Fruit fly (Drosophila melanogaster): Measurements from ENCODE around the gene CG32313.

CG32313 gene

DNA sequence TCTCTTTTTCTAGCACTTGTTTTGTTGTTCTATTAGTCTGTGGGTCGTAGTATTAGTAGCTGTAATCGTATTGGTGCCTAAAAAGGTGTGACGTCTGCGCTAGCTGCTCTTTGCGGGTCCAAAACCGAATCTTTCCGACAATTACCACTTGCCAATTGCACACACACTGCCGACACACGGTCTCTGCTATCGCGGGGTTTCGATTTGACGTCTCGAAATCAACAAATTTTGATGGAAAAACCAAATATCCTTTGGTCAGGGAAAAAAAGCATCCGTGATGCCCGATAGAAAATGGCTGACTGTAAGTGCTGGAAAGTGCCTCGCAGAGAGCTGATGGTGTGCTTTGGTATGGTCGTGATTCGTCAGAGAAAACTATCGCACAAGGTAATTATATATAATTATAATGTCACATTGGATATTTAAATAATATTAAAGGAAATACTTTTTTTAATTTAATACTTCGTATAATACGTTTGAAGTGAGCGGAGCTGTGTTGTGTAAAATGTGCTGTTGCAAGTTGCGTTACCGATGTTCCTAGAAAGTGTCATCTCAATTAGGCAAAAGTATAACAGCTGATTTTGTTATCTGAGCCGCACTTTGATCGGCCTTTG, 12.7 kb upstream of the CG32313 start, which contains the start of the genes Pex10 and CG12099:
Gene Pex10 (plus strand): TSS at position 51 of the 611 bp plus-strand sequence.
Gene CG12099 (minus strand): TSS at position 307 of the 611 bp plus-strand sequence.
- no peak for TF ChIP-seq psq (optimal IDR thresholded peaks at IDR 0.05)
- no peak for TF ChIP-seq usp (GFP tag; optimal IDR thresholded peaks at IDR 0.05)
- TF ChIP-seq Dll (optimal IDR thresholded peaks at IDR 0.05), result no peak
- no peak for TF ChIP-seq EcR (GFP tag; optimal IDR thresholded peaks at IDR 0.05)
- no peak for TF ChIP-seq pan (optimal IDR thresholded peaks at IDR 0.05)
- no peak for TF ChIP-seq CG8478 (optimal IDR thresholded peaks at IDR 0.05)

DNA sequence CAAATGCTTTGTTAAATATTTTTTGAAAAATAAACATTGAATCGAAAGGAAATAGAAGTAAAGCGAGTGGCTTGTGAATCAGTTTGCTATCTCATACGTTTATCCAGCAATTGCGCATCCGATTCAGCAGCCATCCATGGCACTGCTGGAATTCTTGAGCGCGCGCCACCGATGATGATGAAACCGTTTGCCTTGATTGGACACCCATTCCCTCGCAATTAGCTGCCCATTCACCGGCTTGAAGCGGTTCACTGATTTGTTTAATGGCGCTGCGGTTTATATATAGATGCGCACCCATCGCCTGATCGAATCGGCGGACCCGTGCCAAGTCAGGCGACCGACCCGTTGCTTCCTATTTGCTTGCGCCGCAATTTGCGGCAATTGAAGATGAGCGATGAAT, 7.7 kb upstream of the CG32313 start, which contains the start of gene Pcyt2:
Gene Pcyt2 (plus strand): TSS at position 301 of the 400 bp plus-strand sequence.
- TF ChIP-seq EcR (GFP tag; optimal IDR thresholded peaks at IDR 0.05) (no peak), psq (optimal IDR thresholded peaks at IDR 0.05) (no peak), Dll (optimal IDR thresholded peaks at IDR 0.05) (no peak), usp (GFP tag; optimal IDR thresholded peaks at IDR 0.05) (no peak), CG8478 (optimal IDR thresholded peaks at IDR 0.05) (no peak), pan (optimal IDR thresholded peaks at IDR 0.05) (no peak)

DNA sequence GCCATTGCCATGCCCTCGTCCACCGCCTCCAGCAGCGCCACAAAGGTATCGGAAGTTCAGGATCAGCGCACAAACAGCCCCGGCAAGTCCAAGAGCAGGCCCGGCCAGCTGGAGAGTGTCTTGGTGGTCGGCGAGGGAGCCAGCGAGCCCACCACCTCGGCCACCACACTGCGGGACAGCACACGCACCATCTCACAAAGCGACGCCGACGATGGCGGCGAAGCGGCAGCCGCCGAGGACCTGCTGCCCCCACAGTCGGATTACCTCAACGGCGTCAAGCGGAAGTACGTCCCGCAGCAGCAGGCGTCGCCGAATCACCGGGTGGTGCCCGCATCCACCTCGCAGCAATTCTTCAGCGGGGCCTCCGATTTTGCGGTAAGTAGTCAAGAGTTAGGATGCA, 5.4 kb upstream of the CG32313 start:
- TF ChIP-seq psq (optimal IDR thresholded peaks at IDR 0.05), result no peak
- TF ChIP-seq usp (GFP tag; optimal IDR thresholded peaks at IDR 0.05), result no peak
- no peak for TF ChIP-seq pan (optimal IDR thresholded peaks at IDR 0.05)
- TF ChIP-seq CG8478 (optimal IDR thresholded peaks at IDR 0.05), result no peak
- no peak for TF ChIP-seq EcR (GFP tag; optimal IDR thresholded peaks at IDR 0.05)
- no peak for TF ChIP-seq Dll (optimal IDR thresholded peaks at IDR 0.05)

DNA sequence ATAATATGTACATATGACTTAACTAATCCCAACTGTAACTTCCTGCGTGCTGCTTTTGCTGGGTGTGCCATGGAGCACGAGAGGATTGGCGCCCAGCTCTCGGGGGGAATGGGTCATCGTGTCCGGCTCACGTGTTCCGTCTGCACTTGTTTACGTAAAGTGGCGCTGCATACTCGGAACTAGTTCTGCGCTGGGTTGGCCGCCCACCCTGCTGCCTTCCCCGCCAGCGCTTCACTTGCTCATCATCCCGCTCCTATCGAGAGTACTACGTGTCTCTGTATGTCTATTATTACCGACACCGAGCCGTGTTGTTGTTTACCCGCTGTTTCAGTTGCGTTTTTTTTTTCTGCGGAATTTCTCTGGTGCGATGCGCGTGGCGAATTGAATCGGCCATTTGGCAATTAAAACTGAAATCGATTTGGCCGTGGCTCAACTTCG, 4.1 kb upstream of the CG32313 start:
- no peak for TF ChIP-seq psq (optimal IDR thresholded peaks at IDR 0.05)
- no peak for TF ChIP-seq Dll (optimal IDR thresholded peaks at IDR 0.05)
- no peak for TF ChIP-seq usp (GFP tag; optimal IDR thresholded peaks at IDR 0.05)
- TF ChIP-seq pan (optimal IDR thresholded peaks at IDR 0.05), result no peak
- TF ChIP-seq CG8478 (optimal IDR thresholded peaks at IDR 0.05), result no peak
- no peak for TF ChIP-seq EcR (GFP tag; optimal IDR thresholded peaks at IDR 0.05)

DNA sequence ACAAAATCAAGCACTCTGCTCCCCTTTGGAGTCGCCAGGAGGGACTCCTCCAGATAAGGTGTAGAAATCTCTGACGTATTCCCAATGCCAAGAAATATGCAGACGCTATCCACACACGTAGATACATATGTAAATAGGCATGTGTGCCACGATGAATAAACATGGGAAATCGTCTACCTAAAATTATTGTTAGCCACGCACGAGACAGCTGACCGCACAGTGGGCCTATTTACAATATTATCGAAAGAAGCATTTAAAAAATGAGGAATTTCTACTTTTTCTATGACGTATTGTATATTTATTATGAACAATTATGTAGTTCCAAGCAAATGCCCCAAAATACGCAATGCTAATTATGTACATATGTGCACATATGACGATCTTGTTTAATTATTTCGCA, 3.6 kb upstream of the CG32313 start:
- TF ChIP-seq pan (optimal IDR thresholded peaks at IDR 0.05) (no peak), EcR (GFP tag; optimal IDR thresholded peaks at IDR 0.05) (no peak), usp (GFP tag; optimal IDR thresholded peaks at IDR 0.05) (no peak), Dll (optimal IDR thresholded peaks at IDR 0.05) (no peak), psq (optimal IDR thresholded peaks at IDR 0.05) (no peak), CG8478 (optimal IDR thresholded peaks at IDR 0.05) (no peak)

DNA sequence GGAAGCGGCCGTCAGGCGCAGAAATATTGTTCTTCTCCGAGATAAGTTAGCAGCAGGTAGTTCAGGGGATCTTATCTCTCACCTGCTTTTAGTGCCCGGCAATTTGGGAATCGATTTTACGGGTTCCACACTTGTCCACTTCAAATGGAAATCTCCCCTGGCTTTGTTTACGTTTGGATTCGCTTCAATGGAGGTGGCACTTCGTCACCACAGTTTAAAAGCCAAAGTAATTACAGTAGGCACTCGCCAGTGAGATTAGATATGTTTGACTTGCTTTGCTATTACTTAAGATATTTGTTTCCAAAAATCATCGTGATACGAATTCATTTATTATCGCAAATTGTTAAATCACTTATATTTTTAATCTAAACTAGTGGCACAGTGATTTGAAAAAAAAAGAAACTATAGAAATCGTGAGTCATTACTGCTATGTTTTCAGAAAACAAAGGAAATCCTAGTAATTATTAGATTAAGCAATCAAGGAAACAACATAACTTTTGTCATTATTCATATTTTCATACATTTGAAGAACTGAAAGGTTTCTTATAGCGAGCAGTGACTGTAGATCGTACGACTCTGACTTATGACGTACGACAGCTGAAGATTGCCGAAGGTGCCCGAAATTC, 2.9 kb upstream of the CG32313 start:
- TF ChIP-seq CG8478 (optimal IDR thresholded peaks at IDR 0.05) (no peak), psq (optimal IDR thresholded peaks at IDR 0.05) (no peak), Dll (optimal IDR thresholded peaks at IDR 0.05) (no peak), EcR (GFP tag; optimal IDR thresholded peaks at IDR 0.05) (no peak), pan (optimal IDR thresholded peaks at IDR 0.05) (no peak), usp (GFP tag; optimal IDR thresholded peaks at IDR 0.05) (no peak)

DNA sequence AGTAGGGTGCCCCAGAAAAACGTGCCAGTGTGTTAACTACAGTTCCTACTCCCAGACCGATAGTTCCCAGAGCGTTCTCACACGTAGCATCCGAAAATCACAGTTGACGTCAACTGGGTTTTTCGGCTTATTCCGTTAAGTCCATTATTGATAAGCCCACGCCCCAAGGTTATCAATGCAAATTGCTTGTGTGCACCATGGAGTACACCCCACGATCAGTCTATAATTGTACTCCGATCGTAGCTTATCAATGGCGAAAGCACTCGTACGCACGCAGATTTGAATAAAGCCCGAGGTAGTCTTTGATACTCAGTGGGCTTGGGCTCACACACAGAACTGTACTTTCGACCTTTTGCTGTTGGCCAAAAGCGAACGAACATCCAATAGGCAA, 1.6 kb upstream of the CG32313 start:
- TF ChIP-seq EcR (GFP tag; optimal IDR thresholded peaks at IDR 0.05), result no peak
- TF ChIP-seq pan (optimal IDR thresholded peaks at IDR 0.05), result no peak
- TF ChIP-seq CG8478 (optimal IDR thresholded peaks at IDR 0.05), result no peak
- no peak for TF ChIP-seq usp (GFP tag; optimal IDR thresholded peaks at IDR 0.05)
- no peak for TF ChIP-seq psq (optimal IDR thresholded peaks at IDR 0.05)
- TF ChIP-seq Dll (optimal IDR thresholded peaks at IDR 0.05), result no peak

DNA sequence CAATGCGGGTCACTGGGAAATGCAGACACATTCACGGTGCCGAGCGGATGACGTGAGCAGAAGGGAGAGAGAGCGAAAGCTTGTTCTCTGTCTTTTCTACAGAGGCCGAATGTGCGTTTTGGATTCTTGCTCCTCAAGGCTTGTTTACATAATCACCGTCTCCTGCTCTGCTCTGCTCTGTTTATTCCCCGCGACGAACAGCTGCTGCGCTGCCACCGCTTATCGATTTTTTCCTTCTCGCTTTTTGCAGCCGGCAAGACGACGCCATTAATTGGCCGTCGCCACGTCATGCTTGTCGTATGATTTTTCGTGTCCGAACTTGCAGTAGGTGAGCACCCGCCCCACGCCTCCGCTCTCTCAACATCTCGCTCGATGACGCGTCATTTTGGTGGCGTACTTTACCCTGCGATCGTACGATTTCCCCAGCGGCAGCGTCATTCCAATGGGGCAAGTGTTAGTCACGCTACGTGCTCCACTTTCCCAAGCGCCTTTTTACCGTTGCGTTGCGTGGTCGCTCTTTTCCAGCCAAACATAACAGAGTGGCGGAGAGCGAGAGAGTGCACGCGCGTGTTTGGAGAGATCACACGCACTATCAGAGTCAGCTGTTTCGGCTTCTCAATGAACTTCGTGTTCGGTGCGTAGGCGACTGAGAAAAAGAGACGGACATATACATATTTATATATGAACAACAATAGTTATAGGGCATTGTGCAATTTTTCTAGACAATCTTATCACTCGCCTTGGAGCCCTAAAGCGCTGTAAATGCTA, 990 bp upstream of the CG32313 start:
- TF ChIP-seq EcR (GFP tag; optimal IDR thresholded peaks at IDR 0.05) (no peak), Dll (optimal IDR thresholded peaks at IDR 0.05) (peak; percentile 77), CG8478 (optimal IDR thresholded peaks at IDR 0.05) (no peak), psq (optimal IDR thresholded peaks at IDR 0.05) (no peak), pan (optimal IDR thresholded peaks at IDR 0.05) (no peak), usp (GFP tag; optimal IDR thresholded peaks at IDR 0.05) (no peak)

DNA sequence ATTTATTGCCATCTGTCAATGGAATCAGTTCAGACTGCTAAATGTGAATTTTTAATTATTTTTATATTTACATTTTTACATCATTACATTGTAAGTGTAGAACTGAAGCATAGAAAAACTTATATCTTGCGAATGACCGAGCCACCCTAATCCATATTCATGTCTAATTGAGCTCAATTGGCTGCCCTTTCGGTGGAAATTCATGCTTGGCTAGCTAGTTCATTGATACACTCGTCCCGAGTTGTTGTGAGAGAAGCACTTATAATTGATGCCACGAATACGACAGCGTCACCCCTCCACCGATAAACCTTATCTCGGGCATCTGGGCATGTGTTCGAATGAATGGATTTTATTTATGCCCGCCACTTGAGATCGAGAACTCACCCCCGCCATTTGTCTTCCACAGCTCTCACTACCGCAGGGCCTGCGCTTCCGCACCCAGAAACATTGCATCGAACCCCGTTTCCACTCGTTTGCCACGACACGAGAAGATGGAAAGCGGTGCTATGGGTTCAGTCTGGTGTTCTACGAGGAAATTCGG, 7.2 kb downstream of the CG32313 start:
- TF ChIP-seq usp (GFP tag; optimal IDR thresholded peaks at IDR 0.05) (no peak), EcR (GFP tag; optimal IDR thresholded peaks at IDR 0.05) (no peak), pan (optimal IDR thresholded peaks at IDR 0.05) (no peak), Dll (optimal IDR thresholded peaks at IDR 0.05) (no peak), CG8478 (optimal IDR thresholded peaks at IDR 0.05) (no peak), psq (optimal IDR thresholded peaks at IDR 0.05) (no peak)

DNA sequence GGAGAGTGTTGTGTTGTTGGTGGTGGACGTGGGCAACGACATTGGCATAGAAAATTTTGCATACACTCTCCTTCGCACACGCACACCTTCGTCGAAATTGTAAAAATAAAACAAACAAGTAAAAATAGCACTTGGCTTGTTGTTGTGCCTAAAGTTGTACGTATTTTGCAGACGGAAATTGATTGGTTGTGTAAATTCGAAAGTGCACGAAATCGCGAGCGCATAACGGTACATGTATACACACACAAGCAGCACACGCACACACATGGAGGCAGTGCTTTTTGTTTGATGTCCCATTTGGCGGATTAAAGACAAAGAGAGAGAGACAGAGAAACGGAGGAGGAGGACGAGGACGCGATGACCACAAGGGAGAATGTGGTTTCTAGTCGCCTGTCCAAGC, 8.2 kb downstream of the CG32313 start:
- no peak for TF ChIP-seq usp (GFP tag; optimal IDR thresholded peaks at IDR 0.05)
- no peak for TF ChIP-seq Dll (optimal IDR thresholded peaks at IDR 0.05)
- TF ChIP-seq CG8478 (optimal IDR thresholded peaks at IDR 0.05), result no peak
- TF ChIP-seq pan (optimal IDR thresholded peaks at IDR 0.05), result no peak
- TF ChIP-seq psq (optimal IDR thresholded peaks at IDR 0.05), result no peak
- TF ChIP-seq EcR (GFP tag; optimal IDR thresholded peaks at IDR 0.05), result no peak

DNA sequence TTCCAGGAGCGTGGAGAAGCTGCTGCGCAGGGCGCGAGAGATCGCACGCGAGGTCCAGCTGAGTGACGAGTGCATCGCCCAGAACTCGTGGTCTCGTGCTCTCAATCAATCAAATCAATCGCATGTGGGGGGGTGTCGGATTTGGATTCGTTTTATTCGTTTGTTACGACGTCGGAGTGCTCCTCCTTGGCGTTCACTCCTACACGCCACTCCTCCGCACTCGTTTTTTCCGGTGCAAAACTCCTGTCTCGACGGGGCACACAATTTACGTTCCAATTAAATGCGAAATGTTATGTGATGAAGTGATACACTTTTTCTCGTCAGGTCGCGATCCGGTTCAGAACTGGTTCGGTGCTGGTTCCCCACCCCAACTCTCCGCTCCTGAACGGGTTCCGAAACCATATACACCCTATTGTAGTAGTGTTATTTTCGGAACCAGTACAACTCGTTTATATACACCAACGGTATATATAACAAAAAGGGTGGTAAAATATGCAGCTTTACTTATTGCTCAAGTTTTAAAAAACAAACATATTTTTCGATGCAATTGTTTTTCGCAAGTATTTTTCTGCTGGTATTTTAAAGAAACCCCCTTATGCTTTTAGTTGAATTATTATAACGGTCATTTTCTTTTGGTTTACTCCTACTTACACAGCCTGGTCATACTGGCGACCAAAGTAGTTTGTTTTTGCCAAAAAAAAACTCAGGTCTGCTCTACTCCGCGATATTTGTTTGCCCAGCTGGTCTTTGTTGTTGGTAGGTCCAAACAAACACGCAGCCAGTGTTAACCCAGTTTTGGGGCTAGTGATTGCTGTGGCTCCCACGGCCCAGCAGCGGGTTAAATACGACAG, 8.8 kb downstream of the CG32313 start, which contains the start of the genes CG12091 and pns:
Gene CG12091 (minus strand): TSS at position 349 of the 851 bp plus-strand sequence.
Gene pns (plus strand): TSS at position 651 of the 851 bp plus-strand sequence.
- no peak for TF ChIP-seq pan (optimal IDR thresholded peaks at IDR 0.05)
- no peak for TF ChIP-seq CG8478 (optimal IDR thresholded peaks at IDR 0.05)
- TF ChIP-seq EcR (GFP tag; optimal IDR thresholded peaks at IDR 0.05), result no peak
- TF ChIP-seq usp (GFP tag; optimal IDR thresholded peaks at IDR 0.05), result no peak
- TF ChIP-seq psq (optimal IDR thresholded peaks at IDR 0.05), result no peak
- no peak for TF ChIP-seq Dll (optimal IDR thresholded peaks at IDR 0.05)
